Fruit fly (Drosophila melanogaster) whole organism, embryonic: ENCODE measurements around the gene CG15725.
A peak's percentile ranks its signal among the peaks of the same experiment; 100 is the strongest.

Experiments
- Atf6 ChIP-seq: fragments of 200-800 bp; sonication (Bioruptor generic); IDR thresholded peaks from 2 replicates; pipeline ENCODE4 v1.3.6; 2022; ENCODE audit warnings: missing biosample characterization, missing genetic modification characterization
- CG10147 ChIP-seq: fragments of 200-800 bp; sonication (Bioruptor generic); optimal IDR thresholded peaks from 2 replicates; lab custom pipeline; 2019; ENCODE audit warnings: missing biosample characterization, mild to moderate bottlenecking, missing genetic modification characterization, moderate library complexity
- CG10366 ChIP-seq: fragments of 200-800 bp; sonication (Bioruptor generic); IDR thresholded peaks from 2 replicates; pipeline ENCODE4 v1.3.6; 2022; ENCODE audit warnings: missing biosample characterization, missing genetic modification characterization
- CG11723 ChIP-seq: fragments of 200-800 bp; sonication (Bioruptor generic); optimal IDR thresholded peaks from 2 replicates; lab custom pipeline; 2017; ENCODE audit warnings: missing biosample characterization, mild to moderate bottlenecking, missing genetic modification characterization
- CG12299 ChIP-seq: fragments of 200-800 bp; sonication (Bioruptor generic); optimal IDR thresholded peaks from 2 replicates; lab custom pipeline; 2018; ENCODE audit warnings: missing biosample characterization, mild to moderate bottlenecking, missing genetic modification characterization
- CG13287 ChIP-seq: fragments of 200-800 bp; sonication (Bioruptor generic); IDR thresholded peaks from 2 replicates; pipeline ENCODE4 v1.3.6; 2022; ENCODE audit warnings: missing biosample characterization, missing genetic modification characterization; ENCODE audit not compliant: partially characterized antibody
- CG13296 ChIP-seq: fragments of 200-800 bp; sonication (Bioruptor generic); optimal IDR thresholded peaks from 3 replicates; lab custom pipeline; 2018; ENCODE audit warnings: missing biosample characterization, mild to moderate bottlenecking, missing genetic modification characterization
- CG1647 ChIP-seq: fragments of 200-800 bp; sonication (Bioruptor generic); optimal IDR thresholded peaks from 3 replicates; lab custom pipeline; 2016; ENCODE audit warnings: missing biosample characterization, missing genetic modification characterization
- CG16815 ChIP-seq: fragments of 200-800 bp; sonication (Bioruptor generic); optimal IDR thresholded peaks from 3 replicates; lab custom pipeline; 2017; ENCODE audit warnings: missing biosample characterization, mild to moderate bottlenecking, missing genetic modification characterization
- CG17829 ChIP-seq: fragments of 200-800 bp; optimal IDR thresholded peaks from 2 replicates; lab custom pipeline; 2019; ENCODE audit warnings: missing biosample characterization, mild to moderate bottlenecking, missing genetic modification characterization, moderate library complexity
- CG2199 ChIP-seq: fragments of 200-800 bp; sonication (Bioruptor generic); IDR thresholded peaks from 3 replicates; pipeline ENCODE4 v1.3.6; 2022; ENCODE audit warnings: missing biosample characterization, missing genetic modification characterization
- CG3163 ChIP-seq: fragments of 200-800 bp; sonication (Bioruptor generic); optimal IDR thresholded peaks from 3 replicates; lab custom pipeline; 2016; ENCODE audit warnings: missing biosample characterization, missing genetic modification characterization
- CG32772 ChIP-seq: fragments of 200-800 bp; sonication (Bioruptor generic); IDR thresholded peaks from 2 replicates; pipeline ENCODE4 v1.3.6; 2022; ENCODE audit warnings: missing biosample characterization, missing genetic modification characterization
- CG5180 ChIP-seq: fragments of 200-800 bp; sonication (Bioruptor generic); optimal IDR thresholded peaks from 3 replicates; lab custom pipeline; 2017; ENCODE audit warnings: missing biosample characterization, missing genetic modification characterization, mild to moderate bottlenecking, moderate library complexity, missing genetic modification reagents
- CG8944 ChIP-seq: fragments of 200-800 bp; sonication (Bioruptor generic); optimal IDR thresholded peaks from 3 replicates; lab custom pipeline; 2016; ENCODE audit warnings: missing biosample characterization, missing genetic modification characterization
- CG9215 ChIP-seq: fragments of 200-800 bp; sonication (Bioruptor generic); IDR thresholded peaks from 2 replicates; pipeline ENCODE4 v1.3.6; 2022; ENCODE audit warnings: missing biosample characterization, missing genetic modification characterization
- CG9876 ChIP-seq: fragments of 200-800 bp; sonication (Bioruptor generic); optimal IDR thresholded peaks from 2 replicates; lab custom pipeline; 2016; ENCODE audit warnings: missing biosample characterization, missing genetic modification characterization
- Chrac-16 ChIP-seq: fragments of 200-800 bp; sonication (Bioruptor generic); optimal IDR thresholded peaks from 3 replicates; lab custom pipeline; 2016; ENCODE audit warnings: missing biosample characterization, missing genetic modification characterization
- CkIIα-i1 ChIP-seq: fragments of 200-800 bp; sonication (Bioruptor generic); IDR thresholded peaks from 2 replicates; pipeline ENCODE4 v1.3.6; 2022; ENCODE audit warnings: missing biosample characterization, missing genetic modification characterization
- Dp ChIP-seq: fragments of 200-800 bp; sonication (Bioruptor generic); optimal IDR thresholded peaks from 2 replicates; lab custom pipeline; 2018; ENCODE audit warnings: missing biosample characterization, mild to moderate bottlenecking, missing genetic modification characterization, moderate library complexity
- Dref ChIP-seq: fragments of 200-800 bp; sonication (Bioruptor generic); IDR thresholded peaks from 2 replicates; pipeline ENCODE4 v1.3.6; 2022; ENCODE audit warnings: missing biosample characterization, missing genetic modification characterization
- Ets65A ChIP-seq: fragments of 200-800 bp; sonication (Bioruptor generic); peaks from one replicate; lab custom pipeline; 2016; ENCODE audit warnings: missing biosample characterization, missing genetic modification characterization
- HmgZ ChIP-seq: fragments of 200-800 bp; sonication (Bioruptor generic); optimal IDR thresholded peaks from 2 replicates; lab custom pipeline; 2018; ENCODE audit warnings: missing biosample characterization, mild to moderate bottlenecking, missing genetic modification characterization
- Hr51 ChIP-seq, 2 experiments: fragments of 200-800 bp; sonication (Bioruptor generic); optimal IDR thresholded peaks; 2 replicates in 1 of 2; 3 replicates in 1 of 2; lab custom pipeline; 2016 to 2018; ENCODE audit warnings: missing biosample characterization in 2 of 2, missing genetic modification characterization in 2 of 2, mild to moderate bottlenecking in 1 of 2, moderate library complexity in 1 of 2
- Hsf ChIP-seq: fragments of 200-800 bp; sonication (Bioruptor generic); optimal IDR thresholded peaks from 3 replicates; lab custom pipeline; 2016; ENCODE audit warnings: missing biosample characterization, missing genetic modification characterization
- NC2β ChIP-seq: fragments of 200-800 bp; sonication (Bioruptor generic); optimal IDR thresholded peaks from 2 replicates; lab custom pipeline; 2016; ENCODE audit warnings: missing biosample characterization, missing genetic modification characterization
- Nf-YA ChIP-seq: fragments of 200-800 bp; sonication (Bioruptor generic); IDR thresholded peaks from 2 replicates; pipeline ENCODE4 v1.3.6; 2022; ENCODE audit warnings: missing biosample characterization, missing genetic modification characterization
- Oli ChIP-seq: fragments of 200-800 bp; sonication (Bioruptor generic); optimal IDR thresholded peaks from 2 replicates; lab custom pipeline; 2018; ENCODE audit warnings: missing biosample characterization, mild to moderate bottlenecking, missing genetic modification characterization, moderate library complexity
- Spps ChIP-seq: fragments of 200-800 bp; sonication (Bioruptor generic); optimal IDR thresholded peaks from 2 replicates; lab custom pipeline; 2018; ENCODE audit warnings: missing biosample characterization, mild to moderate bottlenecking, missing genetic modification characterization
- Sry-β ChIP-seq: fragments of 200-800 bp; sonication (Bioruptor generic); optimal IDR thresholded peaks from 2 replicates; lab custom pipeline; 2018; ENCODE audit warnings: missing biosample characterization, mild to moderate bottlenecking, missing genetic modification characterization, moderate library complexity
- Vsx1 ChIP-seq: fragments of 200-800 bp; sonication (Bioruptor generic); optimal IDR thresholded peaks from 2 replicates; lab custom pipeline; 2017; ENCODE audit warnings: missing biosample characterization, mild to moderate bottlenecking, missing genetic modification characterization, missing genetic modification reagents
- ab ChIP-seq: fragments of 200-800 bp; sonication (Bioruptor generic); optimal IDR thresholded peaks from 2 replicates; lab custom pipeline; 2016; ENCODE audit warnings: missing biosample characterization, missing genetic modification characterization
- ato ChIP-seq: fragments of 200-800 bp; sonication (Bioruptor generic); IDR thresholded peaks from 2 replicates; pipeline ENCODE4 v1.3.6; 2022; ENCODE audit warnings: missing biosample characterization, missing genetic modification characterization; ENCODE audit not compliant: partially characterized antibody
- bab2 ChIP-seq: fragments of 200-800 bp; sonication (Bioruptor generic); optimal IDR thresholded peaks from 2 replicates; lab custom pipeline; 2016; ENCODE audit warnings: missing biosample characterization, missing genetic modification characterization
- cg ChIP-seq: fragments of 200-800 bp; sonication (Bioruptor generic); optimal IDR thresholded peaks from 3 replicates; lab custom pipeline; 2019; ENCODE audit warnings: missing biosample characterization, mild to moderate bottlenecking, missing genetic modification characterization, moderate library complexity
- cwo ChIP-seq: fragments of 200-800 bp; sonication (Bioruptor generic); optimal IDR thresholded peaks from 3 replicates; lab custom pipeline; 2017; ENCODE audit warnings: missing biosample characterization, missing genetic modification characterization, mild to moderate bottlenecking, moderate library complexity, missing genetic modification reagents
- dati ChIP-seq: fragments of 200-800 bp; sonication (Bioruptor generic); IDR thresholded peaks from 2 replicates; pipeline ENCODE4 v1.3.6; 2022; ENCODE audit warnings: missing biosample characterization, missing genetic modification characterization
- her ChIP-seq: fragments of 200-800 bp; sonication (Bioruptor generic); optimal IDR thresholded peaks from 2 replicates; lab custom pipeline; 2016; ENCODE audit warnings: missing biosample characterization, missing genetic modification characterization
- ind ChIP-seq: fragments of 200-800 bp; sonication (Bioruptor generic); optimal IDR thresholded peaks from 3 replicates; lab custom pipeline; 2016; ENCODE audit warnings: missing biosample characterization, missing genetic modification characterization
- lola ChIP-seq, 3 experiments: fragments of >200 bp in 2 of 3; fragments of 200-800 bp in 1 of 3; sonication (Bioruptor generic) in 1 of 3; optimal IDR thresholded peaks; 2 replicates each; lab custom pipeline; 2017 to 2019; ENCODE audit warnings: missing biosample characterization in 3 of 3, missing genetic modification characterization in 3 of 3, mild to moderate bottlenecking in 1 of 3, moderate library complexity in 1 of 3
- pum ChIP-seq: fragments of 200-800 bp; sonication (Bioruptor generic); optimal IDR thresholded peaks from 2 replicates; lab custom pipeline; 2016; ENCODE audit warnings: missing biosample characterization, missing genetic modification characterization
- sc ChIP-seq, 3 experiments: fragments of >200 bp in 2 of 3; fragments of 200-800 bp in 1 of 3; sonication (Bioruptor generic) in 1 of 3; optimal IDR thresholded peaks; 2 replicates in 2 of 3; 3 replicates in 1 of 3; lab custom pipeline; 2017; ENCODE audit warnings: mild to moderate bottlenecking in 1 of 3, missing biosample characterization in 1 of 3, missing genetic modification characterization in 1 of 3, missing genetic modification reagents in 1 of 3
- schlank ChIP-seq: fragments of 200-800 bp; sonication (Bioruptor generic); optimal IDR thresholded peaks from 2 replicates; lab custom pipeline; 2018; ENCODE audit warnings: missing biosample characterization, mild to moderate bottlenecking, missing genetic modification characterization
- sug ChIP-seq: fragments of 200-800 bp; optimal IDR thresholded peaks from 2 replicates; lab custom pipeline; 2019; ENCODE audit warnings: missing biosample characterization, mild to moderate bottlenecking, missing genetic modification characterization, moderate library complexity
- unc-4 ChIP-seq: fragments of 200-800 bp; sonication (Bioruptor generic); IDR thresholded peaks from 2 replicates; pipeline ENCODE4 v1.3.6; 2022; ENCODE audit warnings: missing biosample characterization, missing genetic modification characterization; ENCODE audit not compliant: partially characterized antibody
- vvl ChIP-seq: fragments of 200-800 bp; sonication (Bioruptor generic); IDR thresholded peaks from 2 replicates; pipeline ENCODE4 v1.3.6; 2022; ENCODE audit warnings: missing biosample characterization, missing genetic modification characterization
- wdn ChIP-seq: fragments of 200-800 bp; sonication (Bioruptor generic); IDR thresholded peaks from 2 replicates; pipeline ENCODE4 v1.3.6; 2022; ENCODE audit warnings: missing biosample characterization, missing genetic modification characterization
- wek ChIP-seq: fragments of 200-800 bp; sonication (Bioruptor generic); optimal IDR thresholded peaks from 3 replicates; lab custom pipeline; 2018; ENCODE audit warnings: missing biosample characterization, mild to moderate bottlenecking, missing genetic modification characterization, moderate library complexity
- zen ChIP-seq: fragments of 200-800 bp; sonication (Bioruptor generic); optimal IDR thresholded peaks from 3 replicates; lab custom pipeline; 2018; ENCODE audit warnings: missing biosample characterization, mild to moderate bottlenecking, missing genetic modification characterization, moderate library complexity

The CG15725 gene

DNA sequence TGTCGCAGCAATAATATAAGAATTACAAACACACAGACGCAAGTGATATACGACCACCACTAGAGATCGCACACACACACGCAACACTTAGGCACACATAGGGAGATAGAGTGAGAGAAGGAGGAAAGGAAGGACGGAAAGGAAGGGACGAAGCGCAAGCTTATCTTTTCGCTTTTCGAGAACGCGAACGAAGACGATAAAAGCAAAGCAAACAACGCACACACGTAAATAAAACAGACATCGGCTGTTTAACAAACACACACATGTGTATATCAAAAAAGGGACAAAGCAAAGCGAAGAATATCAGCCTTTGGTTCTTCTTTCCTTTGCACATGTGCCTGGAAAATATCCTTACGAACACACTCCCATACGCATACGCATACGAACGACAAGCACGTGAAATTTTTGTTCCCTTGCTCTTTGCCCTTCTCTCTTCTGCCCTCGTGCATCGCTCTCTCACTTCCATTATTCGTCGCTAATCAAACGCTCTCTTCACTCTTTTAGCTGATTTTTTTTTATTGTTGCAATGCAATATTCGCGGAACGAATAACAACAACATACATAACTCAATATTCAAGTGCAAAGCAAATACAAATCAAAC lies 45.5 kb upstream of the CG15725 start (continued):
- no peak for TF ChIP-seq Spps (tag; lab: Kevin White, UChicago)
- TF ChIP-seq vvl: no peak
- no peak for TF ChIP-seq Ets65A
- peak; percentile 1 for TF ChIP-seq CG5180 (GFP tag; lab: Kevin White, UChicago)
- no peak for TF ChIP-seq Dref (GFP tag; lab: Robert Waterston, UW)
- TF ChIP-seq CG3163 (GFP tag; lab: Kevin White, UChicago): peak; percentile 46
- no peak for TF ChIP-seq NC2β (GFP tag; lab: Kevin White, UChicago)
- peak; percentile 28 for TF ChIP-seq bab2 (GFP tag; lab: Kevin White, UChicago)
- no peak for TF ChIP-seq Nf-YA (GFP tag; lab: Robert Waterston, UW)
- TF ChIP-seq sc (optimal IDR thresholded peaks at IDR 0.05; lab: Kevin White, UChicago): no peak
- TF ChIP-seq sc (GFP tag; optimal IDR thresholded peaks at IDR 0.05; lab: Kevin White, UChicago): no peak
- TF ChIP-seq CG10366: no peak
- TF ChIP-seq CG2199: 0 out of 3 replicates have a peak, but pooled peaks have one; percentile 39
- no peak for TF ChIP-seq dati (GFP tag; lab: Robert Waterston, UW)

DNA sequence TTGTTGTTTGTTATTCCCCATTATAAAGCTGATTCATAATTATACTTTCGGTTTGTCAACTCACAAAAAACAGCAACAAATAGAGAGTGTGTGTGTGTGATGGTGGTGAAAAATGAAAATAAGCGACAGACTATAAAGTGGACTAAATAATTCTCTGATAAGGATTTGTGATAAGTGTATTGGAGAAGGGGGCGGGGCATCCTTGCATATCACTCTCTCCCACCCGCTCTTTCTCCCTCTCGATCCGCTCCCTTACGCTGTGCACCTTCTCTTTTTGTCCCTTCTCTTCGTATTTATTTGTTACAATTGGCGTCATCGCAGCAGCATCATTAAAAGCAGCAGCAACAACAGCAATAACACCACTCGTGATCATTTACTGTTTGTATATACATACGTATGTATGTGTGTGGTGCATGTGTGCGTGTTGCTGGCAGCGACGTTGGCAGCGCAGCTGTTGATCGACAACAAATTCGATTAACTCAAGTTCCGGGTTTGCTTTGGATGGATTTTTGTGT lies 44.2 kb upstream of the CG15725 start:
- TF ChIP-seq wek (GFP tag; lab: Kevin White, UChicago): peak; percentile 26
- no peak for TF ChIP-seq Vsx1 (GFP tag; lab: Kevin White, UChicago)
- TF ChIP-seq Hr51 (GFP tag; optimal IDR thresholded peaks at IDR 0.05; lab: Kevin White, UChicago): no peak
- TF ChIP-seq CG16815 (GFP tag; lab: Kevin White, UChicago): no peak
- TF ChIP-seq Oli (tag; lab: Kevin White, UChicago): no peak
- TF ChIP-seq CkIIα-i1 (GFP tag; lab: Robert Waterston, UW): no peak
- no peak for TF ChIP-seq lola (GFP tag; optimal IDR thresholded peaks at IDR 0.05; lab: Kevin White, UChicago)
- no peak for TF ChIP-seq CG12299
- no peak for TF ChIP-seq CG32772
- no peak for TF ChIP-seq HmgZ (tag; lab: Kevin White, UChicago)
- TF ChIP-seq schlank (tag; lab: Kevin White, UChicago): no peak
- no peak for TF ChIP-seq ab (GFP tag; lab: Kevin White, UChicago)
- TF ChIP-seq Dp (GFP tag; lab: Kevin White, UChicago): no peak
- no peak for TF ChIP-seq pum
- TF ChIP-seq Sry-β (GFP tag; lab: Kevin White, UChicago): no peak
- peak; percentile 12; the same call in 1 of the 2 replicates for TF ChIP-seq Atf6
- TF ChIP-seq cwo: peak; percentile 51
- TF ChIP-seq CG8944 (GFP tag; lab: Kevin White, UChicago): no peak
- no peak for TF ChIP-seq CG17829 (tag; lab: Kevin White, UChicago)
- TF ChIP-seq wdn (GFP tag; lab: Robert Waterston, UW): no peak
- TF ChIP-seq sug (tag; lab: Kevin White, UChicago): peak; percentile 8
- TF ChIP-seq Hsf (GFP tag; lab: Kevin White, UChicago): no peak
- no peak for TF ChIP-seq unc-4
- no peak for TF ChIP-seq CG1647
- peak; percentile 1 for TF ChIP-seq CG13296 (GFP tag; lab: Kevin White, UChicago)
- TF ChIP-seq ato (GFP tag; lab: Robert Waterston, UW): no peak
- TF ChIP-seq CG11723: no peak
- TF ChIP-seq ind: no peak
- no peak for TF ChIP-seq CG10147
- no peak for TF ChIP-seq CG9215 (GFP tag; lab: Robert Waterston, UW)
- no peak for TF ChIP-seq zen (tag; lab: Kevin White, UChicago)
- TF ChIP-seq CG13287 (GFP tag; lab: Robert Waterston, UW): no peak
- no peak for TF ChIP-seq CG9876 (GFP tag; lab: Kevin White, UChicago)
- TF ChIP-seq Chrac-16: no peak
- TF ChIP-seq cg (GFP tag; lab: Kevin White, UChicago): peak; percentile 84
- TF ChIP-seq her: no peak
